Fruit fly (Drosophila melanogaster) whole organism, embryonic: Measurements from ENCODE around the gene Irk1.

Source experiments
- Bgb ChIP-seq: fragments of 200-800 bp; sonication (Bioruptor generic); IDR thresholded peaks from 2 replicates; pipeline ENCODE4 v1.3.6; 2022; ENCODE audit warnings: missing biosample characterization, missing genetic modification characterization; ENCODE audit not compliant: partially characterized antibody
- CG10267 ChIP-seq: fragments of 200-800 bp; sonication (Bioruptor generic); optimal IDR thresholded peaks from 2 replicates; lab custom pipeline; 2018; ENCODE audit warnings: missing biosample characterization, mild to moderate bottlenecking, missing genetic modification characterization, moderate library complexity
- CG1233 ChIP-seq: fragments of 200-800 bp; sonication (Bioruptor generic); optimal IDR thresholded peaks from 4 replicates; lab custom pipeline; 2018; ENCODE audit warnings: missing biosample characterization, mild to moderate bottlenecking, missing genetic modification characterization
- CG12942 ChIP-seq: fragments of 200-800 bp; sonication (Bioruptor generic); optimal IDR thresholded peaks from 3 replicates; lab custom pipeline; 2016; ENCODE audit warnings: missing biosample characterization, missing genetic modification characterization
- CG13123 ChIP-seq: fragments of 200-800 bp; sonication (Bioruptor generic); optimal IDR thresholded peaks from 2 replicates; lab custom pipeline; 2016; ENCODE audit warnings: missing biosample characterization, missing genetic modification characterization
- CG13624 ChIP-seq: fragments of 200-800 bp; sonication (Bioruptor generic); optimal IDR thresholded peaks from 2 replicates; lab custom pipeline; 2016; ENCODE audit warnings: missing biosample characterization, missing genetic modification characterization
- CG14014 ChIP-seq: fragments of 200-800 bp; sonication (Bioruptor generic); IDR thresholded peaks from 2 replicates; pipeline ENCODE4 v1.3.6; 2022; ENCODE audit warnings: missing biosample characterization, missing genetic modification characterization
- CG14441 ChIP-seq: fragments of 200-800 bp; sonication (Bioruptor generic); IDR thresholded peaks from 2 replicates; pipeline ENCODE4 v1.3.6; 2022; ENCODE audit warnings: missing biosample characterization, missing genetic modification characterization
- CG15073 ChIP-seq: fragments of 200-800 bp; sonication (Bioruptor generic); optimal IDR thresholded peaks from 2 replicates; lab custom pipeline; 2016; ENCODE audit warnings: missing biosample characterization, missing genetic modification characterization
- CG17361 ChIP-seq: fragments of 200-800 bp; sonication (Bioruptor generic); IDR thresholded peaks from 3 replicates; pipeline ENCODE4 v1.3.6; 2022; ENCODE audit warnings: missing biosample characterization, missing genetic modification characterization
- CG1792 ChIP-seq: fragments of 200-800 bp; sonication (Bioruptor generic); optimal IDR thresholded peaks from 2 replicates; lab custom pipeline; 2016; ENCODE audit warnings: missing biosample characterization, missing genetic modification characterization
- CG18011 ChIP-seq: fragments of 200-800 bp; sonication (Bioruptor generic); optimal IDR thresholded peaks from 2 replicates; lab custom pipeline; 2017; ENCODE audit warnings: missing biosample characterization, missing genetic modification characterization, mild to moderate bottlenecking, moderate library complexity, missing genotype
- CG2120 ChIP-seq: fragments of 200-800 bp; sonication (Bioruptor generic); optimal IDR thresholded peaks from 3 replicates; lab custom pipeline; 2016; ENCODE audit warnings: missing biosample characterization, missing genetic modification characterization
- CG31365 ChIP-seq: fragments of 200-800 bp; sonication (Bioruptor generic); optimal IDR thresholded peaks from 2 replicates; lab custom pipeline; 2018; ENCODE audit warnings: missing biosample characterization, mild to moderate bottlenecking, missing genetic modification characterization
- CG32767 ChIP-seq: fragments of 200-800 bp; sonication (Bioruptor generic); IDR thresholded peaks from 2 replicates; pipeline ENCODE4 v1.3.6; 2022; ENCODE audit warnings: missing biosample characterization, missing genetic modification characterization
- CG34224 ChIP-seq: fragments of 200-800 bp; sonication (Bioruptor generic); IDR thresholded peaks from 3 replicates; pipeline ENCODE4 v1.3.6; 2022; ENCODE audit warnings: missing biosample characterization, missing genetic modification characterization; ENCODE audit not compliant: partially characterized antibody
- CG3726 ChIP-seq: fragments of 200-800 bp; sonication (Bioruptor generic); IDR thresholded peaks from 3 replicates; pipeline ENCODE4, ENCODE4 v1.3.6; 2022; ENCODE audit warnings: missing biosample characterization, missing genetic modification characterization
- CG42726 ChIP-seq: fragments of 200-800 bp; sonication (Bioruptor generic); IDR thresholded peaks from 2 replicates; pipeline ENCODE4 v1.3.6; 2022; ENCODE audit warnings: missing biosample characterization, missing genetic modification characterization; ENCODE audit not compliant: partially characterized antibody
- CG43689 ChIP-seq: fragments of 200-800 bp; sonication (Bioruptor generic); IDR thresholded peaks from 2 replicates; pipeline ENCODE4 v1.3.6; 2022; ENCODE audit warnings: missing biosample characterization, missing genetic modification characterization
- CG4404 ChIP-seq: fragments of 200-800 bp; sonication (Bioruptor generic); IDR thresholded peaks from 2 replicates; pipeline ENCODE4 v1.3.6; 2022; ENCODE audit warnings: missing biosample characterization, missing genetic modification characterization
- CG5245 ChIP-seq: fragments of 200-800 bp; sonication (Bioruptor generic); optimal IDR thresholded peaks from 3 replicates; lab custom pipeline; 2016; ENCODE audit warnings: missing biosample characterization, missing genetic modification characterization
- CG6813 ChIP-seq: fragments of 200-800 bp; sonication (Bioruptor generic); optimal IDR thresholded peaks from 2 replicates; lab custom pipeline; 2017; ENCODE audit warnings: missing biosample characterization, missing genetic modification characterization, mild to moderate bottlenecking, moderate library complexity, missing genetic modification reagents
- CG7928 ChIP-seq: fragments of 200-800 bp; sonication (Bioruptor generic); optimal IDR thresholded peaks from 2 replicates; lab custom pipeline; 2017; ENCODE audit warnings: missing biosample characterization, mild to moderate bottlenecking, missing genetic modification characterization
- CG9215 ChIP-seq: fragments of 200-800 bp; sonication (Bioruptor generic); IDR thresholded peaks from 2 replicates; pipeline ENCODE4 v1.3.6; 2022; ENCODE audit warnings: missing biosample characterization, missing genetic modification characterization
- E2f2 ChIP-seq: fragments of 200-800 bp; sonication (Bioruptor generic); IDR thresholded peaks from 2 replicates; pipeline ENCODE4 v1.3.6; 2022; ENCODE audit warnings: missing biosample characterization, missing genetic modification characterization
- Hmx ChIP-seq: fragments of 200-800 bp; sonication (Bioruptor generic); optimal IDR thresholded peaks from 2 replicates; lab custom pipeline; 2016; ENCODE audit warnings: missing biosample characterization, missing genetic modification characterization
- Hr3 ChIP-seq: fragments of 200-800 bp; sonication (Bioruptor generic); optimal IDR thresholded peaks from 3 replicates; lab custom pipeline; 2016; ENCODE audit warnings: missing biosample characterization, missing genetic modification characterization
- Hr78 ChIP-seq, 2 experiments: fragments of 200-800 bp in 1 of 2; fragments of >200 bp in 1 of 2; sonication (Bioruptor generic) in 1 of 2; optimal IDR thresholded peaks; 2 replicates each; lab custom pipeline; 2017 to 2019; ENCODE audit warnings: missing biosample characterization in 2 of 2, missing genetic modification characterization in 2 of 2, mild to moderate bottlenecking in 1 of 2, moderate library complexity in 1 of 2
- MBD-R2 ChIP-seq: fragments of 200-800 bp; sonication (Bioruptor generic); IDR thresholded peaks from 2 replicates; pipeline ENCODE4 v1.3.6; 2022; ENCODE audit warnings: missing biosample characterization, missing genetic modification characterization
- Sin3A ChIP-seq: fragments of >200 bp; optimal IDR thresholded peaks from 2 replicates; lab custom pipeline; 2018
- Ssrp ChIP-seq: fragments of 200-800 bp; sonication (Bioruptor generic); optimal IDR thresholded peaks from 2 replicates; lab custom pipeline; 2018; ENCODE audit warnings: missing biosample characterization, mild to moderate bottlenecking, missing genetic modification characterization, moderate library complexity
- ara ChIP-seq: fragments of 200-800 bp; sonication (Bioruptor generic); IDR thresholded peaks from 2 replicates; pipeline ENCODE4 v1.3.6; 2022; ENCODE audit warnings: missing biosample characterization, missing genetic modification characterization
- cg ChIP-seq: fragments of 200-800 bp; sonication (Bioruptor generic); optimal IDR thresholded peaks from 3 replicates; lab custom pipeline; 2019; ENCODE audit warnings: missing biosample characterization, mild to moderate bottlenecking, missing genetic modification characterization, moderate library complexity
- chn ChIP-seq: fragments of 200-800 bp; sonication (Bioruptor generic); optimal IDR thresholded peaks from 2 replicates; lab custom pipeline; 2016; ENCODE audit warnings: missing biosample characterization, missing genetic modification characterization
- crp ChIP-seq, 2 experiments: fragments of 200-800 bp; sonication (Bioruptor generic); optimal IDR thresholded peaks; 2 replicates in 1 of 2; 3 replicates in 1 of 2; lab custom pipeline; 2017; ENCODE audit warnings: missing biosample characterization in 2 of 2, missing genetic modification characterization in 2 of 2, mild to moderate bottlenecking in 1 of 2, moderate library complexity in 1 of 2
- dan ChIP-seq: fragments of 200-800 bp; sonication (Bioruptor generic); IDR thresholded peaks from 2 replicates; pipeline ENCODE4 v1.3.6; 2022; ENCODE audit warnings: missing biosample characterization, missing genetic modification characterization
- ems ChIP-seq: fragments of 200-800 bp; sonication (Bioruptor generic); optimal IDR thresholded peaks from 3 replicates; lab custom pipeline; 2016; ENCODE audit warnings: missing biosample characterization, missing genetic modification characterization
- eve ChIP-seq, 2 experiments: fragments of >200 bp; optimal IDR thresholded peaks; 2 replicates each; lab custom pipeline; 2017; ENCODE audit warnings: missing biosample characterization in 2 of 2, missing genetic modification characterization in 2 of 2
- gfzf ChIP-seq: fragments of 200-800 bp; sonication (Bioruptor generic); optimal IDR thresholded peaks from 2 replicates; lab custom pipeline; 2016; ENCODE audit warnings: missing biosample characterization, mild to moderate bottlenecking, missing genetic modification characterization, moderate library complexity
- jumu ChIP-seq: fragments of 200-800 bp; sonication (Bioruptor generic); optimal IDR thresholded peaks from 3 replicates; lab custom pipeline; 2016; ENCODE audit warnings: missing biosample characterization, missing genetic modification characterization
- oc ChIP-seq: fragments of 200-800 bp; sonication (Bioruptor generic); optimal IDR thresholded peaks from 2 replicates; lab custom pipeline; 2018; ENCODE audit warnings: missing biosample characterization, mild to moderate bottlenecking, missing genetic modification characterization, moderate library complexity
- pho ChIP-seq: fragments of 200-800 bp; sonication (Bioruptor generic); optimal IDR thresholded peaks from 2 replicates; lab custom pipeline; 2016; ENCODE audit warnings: missing biosample characterization, missing genetic modification characterization
- phol ChIP-seq: fragments of 200-800 bp; sonication (Bioruptor generic); optimal IDR thresholded peaks from 3 replicates; lab custom pipeline; 2018; ENCODE audit warnings: missing biosample characterization, mild to moderate bottlenecking, missing genetic modification characterization, moderate library complexity
- pnt ChIP-seq: fragments of 200-800 bp; sonication (Bioruptor generic); optimal IDR thresholded peaks from 3 replicates; lab custom pipeline; 2016; ENCODE audit warnings: missing biosample characterization, missing genetic modification characterization
- pzg ChIP-seq: fragments of 200-800 bp; sonication (Bioruptor generic); optimal IDR thresholded peaks from 3 replicates; lab custom pipeline; 2018; ENCODE audit warnings: missing biosample characterization, mild to moderate bottlenecking, missing genetic modification characterization, moderate library complexity
- salm ChIP-seq: fragments of 200-800 bp; sonication (Bioruptor generic); optimal IDR thresholded peaks from 2 replicates; lab custom pipeline; 2018; ENCODE audit warnings: missing biosample characterization, mild to moderate bottlenecking, missing genetic modification characterization
- slbo ChIP-seq: fragments of 200-800 bp; sonication (Bioruptor generic); IDR thresholded peaks from 2 replicates; pipeline ENCODE4 v1.3.6; 2022; ENCODE audit warnings: missing biosample characterization, missing genetic modification characterization
- so ChIP-seq: fragments of 200-800 bp; sonication (Bioruptor generic); IDR thresholded peaks from 3 replicates; pipeline ENCODE4 v1.3.6; 2022; ENCODE audit warnings: missing biosample characterization, missing genetic modification characterization
- tio ChIP-seq: fragments of 200-800 bp; sonication (Bioruptor generic); optimal IDR thresholded peaks from 2 replicates; lab custom pipeline; 2017; ENCODE audit warnings: missing biosample characterization, missing genetic modification characterization, inconsistent platforms
- tna ChIP-seq: fragments of 200-800 bp; sonication (Bioruptor generic); IDR thresholded peaks from 2 replicates; pipeline ENCODE4 v1.3.6; 2022; ENCODE audit warnings: missing biosample characterization, missing genetic modification characterization; ENCODE audit not compliant: partially characterized antibody
- wor ChIP-seq: fragments of 200-800 bp; sonication (Bioruptor generic); IDR thresholded peaks from 2 replicates; pipeline ENCODE4 v1.3.6; 2022; ENCODE audit warnings: missing biosample characterization, missing genetic modification characterization

Gene Irk1

DNA sequence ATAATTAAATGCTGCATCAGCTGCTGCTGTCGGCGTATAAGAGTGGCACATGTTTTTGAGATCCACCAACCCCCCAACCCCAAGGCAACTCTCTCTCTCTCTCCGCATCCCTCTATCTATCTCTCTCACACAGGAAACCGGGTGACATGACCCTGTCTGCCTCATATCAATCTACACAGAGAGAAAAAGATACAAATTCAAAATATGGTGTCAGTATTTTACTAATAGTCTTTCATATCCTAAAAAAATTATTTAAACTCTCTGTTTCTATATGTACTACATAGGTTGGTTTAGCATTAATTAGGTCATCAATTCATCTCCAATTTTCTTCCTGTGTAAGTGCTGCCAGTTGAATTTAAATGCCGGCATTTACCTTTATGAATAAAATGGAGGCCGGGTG, 7.3 kb downstream of the Irk1 start (continued):
- peak; percentile 88 for TF ChIP-seq ems
- TF ChIP-seq CG14014: peak; percentile 84
- TF ChIP-seq CG43689: peak; percentile 79
- peak; percentile 68; the same call in 1 of the 2 replicates for TF ChIP-seq E2f2 (GFP tag; lab: Robert Waterston, UW)
- peak; percentile 93 for TF ChIP-seq Ssrp (tag; lab: Kevin White, UChicago)
- TF ChIP-seq gfzf (GFP tag; lab: Kevin White, UChicago): no peak
- TF ChIP-seq Sin3A (lab: Kevin White, UChicago): no peak
- no peak for TF ChIP-seq pzg (GFP tag; lab: Kevin White, UChicago)
- peak; percentile 88 for TF ChIP-seq CG14441 (GFP tag; lab: Robert Waterston, UW)
- peak; percentile 92 for TF ChIP-seq chn (GFP tag; lab: Kevin White, UChicago)
- no peak for TF ChIP-seq cg (GFP tag; lab: Kevin White, UChicago)
- TF ChIP-seq CG3726 (GFP tag; lab: Robert Waterston, UW): peak; percentile 79; the same call in 2 of the 3 replicates
- no peak for TF ChIP-seq Bgb (GFP tag; lab: Robert Waterston, UW)
- peak; percentile 70 for TF ChIP-seq CG13123 (GFP tag; lab: Kevin White, UChicago)
- TF ChIP-seq CG5245 (GFP tag; lab: Kevin White, UChicago): peak; percentile 90
- peak; percentile 93 for TF ChIP-seq Hr3
- TF ChIP-seq slbo (GFP tag; lab: Robert Waterston, UW): peak; percentile 87
- peak; percentile 86 for TF ChIP-seq CG32767 (GFP tag; lab: Robert Waterston, UW)
- peak; percentile 19 for TF ChIP-seq CG7928 (GFP tag; lab: Kevin White, UChicago)
- TF ChIP-seq oc (tag; lab: Kevin White, UChicago): peak; percentile 95
- TF ChIP-seq CG42726: no peak
- TF ChIP-seq CG1792 (GFP tag; lab: Kevin White, UChicago): peak; percentile 83
- peak; percentile 62 for TF ChIP-seq pho (GFP tag; lab: Kevin White, UChicago)
- peak; percentile 82 for TF ChIP-seq CG13624 (GFP tag; lab: Kevin White, UChicago)
- no peak for TF ChIP-seq tna (GFP tag; lab: Robert Waterston, UW)
- peak; percentile 93 for TF ChIP-seq ara (GFP tag; lab: Robert Waterston, UW)
- peak; percentile 53 for TF ChIP-seq CG18011 (GFP tag; lab: Kevin White, UChicago)
- TF ChIP-seq CG4404: peak; percentile 67
- TF ChIP-seq CG10267 (tag; lab: Kevin White, UChicago): peak; percentile 87
- TF ChIP-seq eve (GFP tag; optimal IDR thresholded peaks at IDR 0.05; lab: Kevin White, UChicago): peak in 1 of 2 experiments; percentile 88
- peak; percentile 65 for TF ChIP-seq CG1233 (GFP tag; lab: Kevin White, UChicago)
- peak; percentile 95 for TF ChIP-seq phol (tag; lab: Kevin White, UChicago)
- peak; percentile 86 for TF ChIP-seq salm (tag; lab: Kevin White, UChicago)
- peak; percentile 88 for TF ChIP-seq jumu
- TF ChIP-seq CG6813: peak; percentile 78
- TF ChIP-seq tio: peak; percentile 82
- TF ChIP-seq dan (GFP tag; lab: Robert Waterston, UW): peak; percentile 67; the same call in 1 of the 2 replicates
- peak; percentile 71 for TF ChIP-seq Hmx
- TF ChIP-seq CG9215: peak; percentile 68
- TF ChIP-seq MBD-R2: peak; percentile 72; the same call in 1 of the 2 replicates
- TF ChIP-seq CG34224 (GFP tag; lab: Robert Waterston, UW): no peak
- peak; percentile 88 for TF ChIP-seq so (GFP tag; lab: Robert Waterston, UW)
- TF ChIP-seq CG12942 (GFP tag; lab: Kevin White, UChicago): peak; percentile 87
- TF ChIP-seq Hr78 (GFP tag; optimal IDR thresholded peaks at IDR 0.05; lab: Kevin White, UChicago): peak in 1 of 2 experiments; percentile 73
- TF ChIP-seq CG15073 (GFP tag; lab: Kevin White, UChicago): peak; percentile 60
- peak in 1 of 2 experiments; percentile 50 for TF ChIP-seq crp (GFP tag; optimal IDR thresholded peaks at IDR 0.05; lab: Kevin White, UChicago)
- TF ChIP-seq CG17361 (GFP tag; lab: Robert Waterston, UW): peak; percentile 90
- peak; percentile 84 for TF ChIP-seq CG2120 (GFP tag; lab: Kevin White, UChicago)
- TF ChIP-seq wor (GFP tag; lab: Robert Waterston, UW): peak; percentile 90
- TF ChIP-seq pnt (GFP tag; lab: Kevin White, UChicago): peak; percentile 85
- TF ChIP-seq CG31365: peak; percentile 68
